Fruit fly (Drosophila melanogaster): Measurements from ENCODE around the gene rg.

The rg gene

dm6 chrX:5046895-5047306 is 38.7 kb upstream of the rg start:
- TF ChIP-seq CG7045 (GFP tag; optimal IDR thresholded peaks at IDR 0.05) (no peak), ovo (GFP tag; optimal IDR thresholded peaks at IDR 0.05) (peak; percentile 98), CG7101 (tag; optimal IDR thresholded peaks at IDR 0.05) (no peak), tj (GFP tag; optimal IDR thresholded peaks at IDR 0.05) (peak; percentile 35), Crg-1 (GFP tag; optimal IDR thresholded peaks at IDR 0.05) (no peak), cic (GFP tag; optimal IDR thresholded peaks at IDR 0.05) (no peak)

dm6 chrX:5047886-5048533 is 37.5 kb upstream of the rg start, which contains the start of gene ovo:
Gene ovo (plus strand): TSS chrX:5048273.
- TF ChIP-seq bab1 (GFP tag; optimal IDR thresholded peaks at IDR 0.05) (no peak), ovo (GFP tag; optimal IDR thresholded peaks at IDR 0.05) (peak; percentile 73), Clk (GFP tag; optimal IDR thresholded peaks at IDR 0.05) (no peak)

DNA sequence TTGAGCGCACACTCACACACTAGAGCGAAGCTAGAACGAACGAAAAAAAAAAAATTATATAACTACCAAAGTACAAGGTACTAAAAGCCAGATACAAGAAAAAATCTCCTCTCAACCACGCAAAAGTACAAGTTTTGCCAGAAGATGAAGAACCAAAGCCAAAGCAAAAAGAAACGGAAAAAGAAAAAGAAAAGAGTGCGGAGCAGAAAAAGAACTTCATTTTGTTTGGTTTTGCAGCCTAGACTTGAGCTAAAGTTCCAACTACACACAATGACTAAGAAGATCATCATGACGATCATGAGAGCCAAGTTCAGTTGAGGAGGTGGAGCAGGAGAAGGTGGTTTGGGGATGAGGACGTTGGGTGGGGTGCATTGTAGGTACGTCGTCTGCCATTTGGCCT is 34.5 kb upstream of the rg start:
- TF ChIP-seq CG12768 (GFP tag; optimal IDR thresholded peaks at IDR 0.05) (no peak), Crg-1 (GFP tag; optimal IDR thresholded peaks at IDR 0.05) (no peak), CG33017 (tag; optimal IDR thresholded peaks at IDR 0.05) (no peak), pad (GFP tag; optimal IDR thresholded peaks at IDR 0.05) (no peak)

- TF ChIP-seq CG1620 (GFP tag; optimal IDR thresholded peaks at IDR 0.05) (no peak), cnc (optimal IDR thresholded peaks at IDR 0.05) (no peak), CG7045 (GFP tag; optimal IDR thresholded peaks at IDR 0.05) (no peak), CG14711 (tag; optimal IDR thresholded peaks at IDR 0.05) (no peak), cic (GFP tag; optimal IDR thresholded peaks at IDR 0.05) (no peak), Clk (GFP tag; optimal IDR thresholded peaks at IDR 0.05) (no peak), CG5204 (GFP tag; optimal IDR thresholded peaks at IDR 0.05) (no peak), Crg-1 (GFP tag; optimal IDR thresholded peaks at IDR 0.05) (no peak), kay (GFP tag; ENCODE audit: borderline replicate concordance) (no peak), CG12768 (GFP tag; optimal IDR thresholded peaks at IDR 0.05) (no peak), pad (GFP tag; optimal IDR thresholded peaks at IDR 0.05) (no peak)
These were observed 32.6 kb upstream of the rg start for dm6 chrX:5052994-5053393.

DNA sequence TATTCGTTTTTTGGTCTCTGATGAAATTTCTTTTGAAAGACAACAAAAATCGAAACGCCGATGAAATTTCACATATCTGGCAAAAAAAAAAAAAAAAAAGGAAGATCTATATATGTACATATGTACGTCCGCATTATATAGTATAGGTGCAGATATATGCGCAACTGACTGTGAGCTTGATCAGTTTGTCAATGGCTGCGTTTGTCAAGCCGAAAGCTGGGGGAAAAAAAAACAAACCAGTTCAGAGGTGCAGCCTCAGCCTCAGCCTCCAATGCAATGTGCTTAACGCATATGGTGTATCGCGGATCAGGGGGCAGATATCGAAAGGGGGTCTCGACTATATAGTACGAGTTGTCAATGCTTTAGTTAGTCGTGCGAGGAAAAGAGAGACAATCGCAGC is 30.5 kb upstream of the rg start:
- TF ChIP-seq cic (GFP tag; optimal IDR thresholded peaks at IDR 0.05) (no peak), tj (GFP tag; optimal IDR thresholded peaks at IDR 0.05) (no peak), Crg-1 (GFP tag; optimal IDR thresholded peaks at IDR 0.05) (no peak), CG11617 (GFP tag; optimal IDR thresholded peaks at IDR 0.05) (no peak), CG5204 (GFP tag; optimal IDR thresholded peaks at IDR 0.05) (no peak), ovo (GFP tag; optimal IDR thresholded peaks at IDR 0.05) (no peak), Hr96 (GFP tag; optimal IDR thresholded peaks at IDR 0.05) (no peak), Clk (GFP tag; optimal IDR thresholded peaks at IDR 0.05) (no peak), CG1620 (GFP tag; optimal IDR thresholded peaks at IDR 0.05) (no peak), CG12768 (GFP tag; optimal IDR thresholded peaks at IDR 0.05) (no peak), CG33017 (tag; optimal IDR thresholded peaks at IDR 0.05) (no peak), toe (GFP tag; optimal IDR thresholded peaks at IDR 0.05) (no peak), CG7045 (GFP tag; optimal IDR thresholded peaks at IDR 0.05) (no peak), pad (GFP tag; optimal IDR thresholded peaks at IDR 0.05) (no peak), CG14711 (tag; optimal IDR thresholded peaks at IDR 0.05) (no peak), CG7101 (tag; optimal IDR thresholded peaks at IDR 0.05) (no peak), Mnt (GFP tag; optimal IDR thresholded peaks at IDR 0.05) (no peak), kay (GFP tag; ENCODE audit: borderline replicate concordance) (no peak), cnc (optimal IDR thresholded peaks at IDR 0.05) (no peak), bab1 (GFP tag; optimal IDR thresholded peaks at IDR 0.05) (no peak)

DNA sequence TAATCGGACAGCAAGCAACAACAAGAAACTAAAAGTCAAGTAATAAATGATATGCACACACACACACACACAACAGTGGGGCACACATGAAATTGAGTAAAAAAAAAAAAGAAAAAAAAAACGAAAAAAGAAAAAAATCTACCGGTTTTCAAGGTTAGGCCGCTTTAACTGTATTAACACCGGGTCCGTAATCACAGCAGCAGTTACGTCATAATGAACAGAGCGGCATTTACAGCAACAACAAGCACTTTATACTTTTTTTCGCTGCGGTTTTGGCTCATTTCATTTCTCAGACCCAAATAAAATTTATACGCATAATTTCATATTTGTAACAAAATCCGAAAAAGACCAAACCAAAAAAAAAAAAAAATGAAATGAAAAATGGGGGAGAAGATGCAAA is 29.5 kb upstream of the rg start:
- TF ChIP-seq ovo (GFP tag; optimal IDR thresholded peaks at IDR 0.05) (peak; percentile 49), toe (GFP tag; optimal IDR thresholded peaks at IDR 0.05) (no peak)

DNA sequence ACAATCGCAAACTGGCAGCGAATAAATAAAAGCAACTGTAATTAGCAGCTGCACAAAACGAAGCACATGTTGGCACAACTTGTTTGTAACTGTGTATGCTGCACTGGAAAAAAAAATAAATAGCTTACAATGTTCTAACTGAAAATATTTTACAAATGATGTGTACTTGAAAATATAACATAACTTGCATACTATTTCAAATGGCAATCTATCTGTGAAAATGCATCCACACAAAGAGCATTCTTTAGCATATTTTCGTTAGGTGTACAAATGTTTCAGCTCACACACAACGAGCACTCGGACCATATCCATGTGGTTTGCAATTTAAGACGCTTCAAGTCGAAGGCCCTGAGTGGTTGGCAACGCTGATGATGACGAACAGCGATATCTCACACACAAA is 26.9 kb upstream of the rg start:
- TF ChIP-seq CG1620 (GFP tag; optimal IDR thresholded peaks at IDR 0.05) (no peak), toe (GFP tag; optimal IDR thresholded peaks at IDR 0.05) (no peak), Hr96 (GFP tag; optimal IDR thresholded peaks at IDR 0.05) (no peak), Crg-1 (GFP tag; optimal IDR thresholded peaks at IDR 0.05) (no peak)

dm6 chrX:5061989-5062388 is 23.6 kb upstream of the rg start:
- peak; percentile 11 for TF ChIP-seq CG14711 (tag; optimal IDR thresholded peaks at IDR 0.05)
- no peak for TF ChIP-seq CG12768 (GFP tag; optimal IDR thresholded peaks at IDR 0.05)
- TF ChIP-seq Clk (GFP tag; optimal IDR thresholded peaks at IDR 0.05): no peak
